Fruit fly (Drosophila melanogaster): ENCODE measurements around the gene DCX-EMAP.

Gene DCX-EMAP

DNA sequence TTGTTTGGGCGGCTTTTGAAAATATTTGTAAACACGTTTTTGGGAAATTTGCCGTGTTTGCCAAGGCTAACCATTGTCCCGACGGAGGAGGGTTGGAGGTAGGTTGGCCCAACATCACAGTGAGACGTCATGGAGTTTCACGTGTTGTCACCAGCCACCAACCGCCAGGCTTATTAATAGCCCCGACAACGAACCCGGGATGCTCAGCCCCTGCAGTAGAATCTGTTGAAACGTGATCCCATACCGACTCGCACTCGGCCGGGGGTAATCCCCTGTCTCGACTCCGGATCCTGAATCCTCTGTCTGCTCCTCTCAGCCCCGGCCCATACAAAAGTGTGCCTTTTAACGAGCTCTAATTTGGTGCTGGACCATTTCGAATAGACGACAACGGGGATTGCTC lies 56.9 kb downstream of the DCX-EMAP start:
- TF ChIP-seq psq (optimal IDR thresholded peaks at IDR 0.05) (no peak), CG8478 (optimal IDR thresholded peaks at IDR 0.05) (no peak), EcR (GFP tag; optimal IDR thresholded peaks at IDR 0.05) (no peak), pan (optimal IDR thresholded peaks at IDR 0.05) (no peak), usp (GFP tag; optimal IDR thresholded peaks at IDR 0.05) (no peak), Dll (optimal IDR thresholded peaks at IDR 0.05) (no peak)

DNA sequence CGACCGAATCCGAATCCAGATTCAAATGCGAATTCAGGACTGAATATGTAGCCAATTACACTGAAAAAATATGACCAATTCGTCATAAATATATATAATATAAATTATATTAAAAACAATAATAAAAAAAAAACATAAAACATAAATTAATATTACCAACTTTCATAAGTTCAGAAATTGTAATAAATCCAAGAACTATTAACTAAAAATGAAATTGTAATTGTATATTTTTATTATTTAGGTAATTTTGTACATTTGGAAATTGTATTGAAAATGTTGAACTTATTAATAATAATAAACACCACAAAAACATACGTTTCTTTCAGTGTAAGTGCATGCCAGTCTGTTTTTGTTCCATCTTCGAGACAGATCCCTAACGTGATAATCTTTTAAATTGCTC lies 57.4 kb downstream of the DCX-EMAP start:
- TF ChIP-seq pan (optimal IDR thresholded peaks at IDR 0.05) (no peak), Dll (optimal IDR thresholded peaks at IDR 0.05) (no peak), EcR (GFP tag; optimal IDR thresholded peaks at IDR 0.05) (no peak), CG8478 (optimal IDR thresholded peaks at IDR 0.05) (no peak)

DNA sequence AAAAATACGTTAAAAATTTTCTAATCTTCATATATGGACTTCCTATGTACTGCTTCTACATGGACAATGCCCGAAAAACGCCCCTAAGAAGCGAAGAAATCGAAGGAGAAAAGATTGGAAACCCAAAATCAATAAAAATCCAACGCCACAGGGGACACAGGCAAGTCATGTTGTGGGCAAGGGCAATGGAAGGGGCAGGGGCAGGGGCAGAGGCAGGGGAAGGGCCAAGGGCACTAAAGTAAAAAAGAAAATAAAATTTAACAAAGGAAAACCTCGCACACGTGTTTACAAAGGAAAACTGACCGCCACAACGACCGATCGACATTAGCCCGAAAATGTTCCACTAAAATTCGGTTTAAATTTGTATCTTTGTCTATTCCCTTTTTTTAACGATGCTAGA lies 59.1 kb downstream of the DCX-EMAP start:
- no peak for TF ChIP-seq EcR (GFP tag; optimal IDR thresholded peaks at IDR 0.05)

DNA sequence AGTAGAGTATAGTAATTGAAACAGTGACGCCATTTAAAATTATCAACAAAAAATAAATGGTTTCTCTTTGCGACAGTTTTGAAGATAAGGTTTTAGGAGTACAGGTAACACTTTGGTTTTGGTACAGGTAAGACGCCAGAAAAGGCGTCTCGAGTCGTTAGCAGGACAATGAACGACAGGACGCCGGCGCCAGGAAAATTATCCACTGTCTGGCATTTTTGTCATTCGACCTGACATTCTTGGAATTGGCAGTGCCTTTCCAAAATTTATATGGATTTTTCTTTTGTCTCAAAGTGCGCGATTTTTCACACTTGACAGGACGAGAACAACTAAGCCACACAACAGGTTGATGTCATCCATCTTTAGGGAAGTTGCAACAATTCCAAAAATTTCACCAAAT lies 61.3 kb downstream of the DCX-EMAP start:
- TF ChIP-seq Dll (optimal IDR thresholded peaks at IDR 0.05) (no peak), psq (optimal IDR thresholded peaks at IDR 0.05) (no peak), usp (GFP tag; optimal IDR thresholded peaks at IDR 0.05) (no peak), EcR (GFP tag; optimal IDR thresholded peaks at IDR 0.05) (no peak), CG8478 (optimal IDR thresholded peaks at IDR 0.05) (no peak), pan (optimal IDR thresholded peaks at IDR 0.05) (no peak)

DNA sequence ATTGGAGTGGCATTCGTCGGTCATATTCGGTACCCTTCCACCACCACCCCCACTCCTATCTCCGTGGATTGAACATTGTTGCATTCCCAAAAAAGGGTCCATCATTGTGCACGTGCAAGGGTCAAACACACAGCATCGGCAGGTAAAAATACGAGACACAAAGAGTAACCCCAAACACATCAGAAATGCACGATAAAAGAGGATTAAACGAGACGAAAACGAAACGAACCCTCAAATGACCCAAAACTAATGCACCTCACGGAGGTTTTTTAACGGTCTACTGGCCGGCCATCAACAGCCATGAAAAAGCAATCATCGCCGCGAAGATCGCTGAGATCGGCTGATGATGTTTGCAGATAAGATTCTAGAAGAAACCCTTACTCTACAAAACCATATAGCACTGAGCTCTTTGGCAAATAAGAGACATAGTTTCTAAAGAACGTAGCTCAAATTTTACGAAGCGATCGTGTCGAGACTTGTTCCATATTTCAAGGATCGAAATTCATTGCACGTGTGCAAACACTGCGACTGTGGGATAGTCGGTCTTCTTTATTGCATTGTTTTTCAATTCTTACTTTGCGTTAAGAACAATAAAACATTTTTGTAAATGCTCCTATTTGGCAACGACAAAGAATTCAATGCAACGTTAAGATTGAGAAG lies 62.7 kb downstream of the DCX-EMAP start:
- TF ChIP-seq Dll (optimal IDR thresholded peaks at IDR 0.05) (no peak), EcR (GFP tag; optimal IDR thresholded peaks at IDR 0.05) (no peak), pan (optimal IDR thresholded peaks at IDR 0.05) (no peak), psq (optimal IDR thresholded peaks at IDR 0.05) (no peak), usp (GFP tag; optimal IDR thresholded peaks at IDR 0.05) (no peak), CG8478 (optimal IDR thresholded peaks at IDR 0.05) (no peak)

DNA sequence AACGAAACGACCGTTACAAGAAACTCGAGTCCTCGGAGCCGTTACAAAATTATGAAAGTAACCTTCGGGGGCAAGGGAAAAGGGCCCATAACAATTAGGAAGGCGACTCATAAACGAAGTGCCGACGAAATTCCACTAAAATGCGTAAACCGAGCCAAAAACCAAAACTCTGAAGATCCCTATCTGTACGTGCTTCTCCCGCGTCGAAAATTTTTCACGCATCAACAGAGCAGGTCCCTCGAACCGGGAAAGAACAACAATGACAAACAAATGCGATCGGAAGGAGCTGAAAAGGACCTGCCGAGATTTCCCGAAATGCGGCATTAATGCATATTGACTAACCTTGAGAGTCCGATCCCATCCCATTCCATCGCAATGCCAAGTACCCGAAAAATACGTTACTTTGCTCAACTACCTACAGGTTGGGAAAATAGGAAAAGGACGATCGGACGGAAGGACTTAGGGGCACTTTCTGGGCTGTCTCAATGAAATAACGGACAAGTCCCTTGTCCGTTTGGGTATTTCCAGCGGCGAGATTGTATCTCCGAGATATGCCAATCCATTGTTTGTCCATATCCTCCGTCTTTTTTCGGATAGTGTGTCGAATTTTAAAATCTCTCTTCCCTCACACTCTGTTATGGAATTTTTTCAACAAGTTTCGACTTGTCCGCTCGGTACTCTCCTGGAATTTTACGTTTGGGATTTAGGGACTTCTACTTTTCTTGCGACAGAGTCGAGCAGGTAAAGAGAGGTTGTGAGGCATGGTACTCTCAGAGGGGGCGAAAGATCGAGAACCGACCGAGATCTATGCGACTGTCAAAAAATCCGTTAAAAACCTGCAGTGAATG lies 64.3 kb downstream of the DCX-EMAP start:
- TF ChIP-seq usp (GFP tag; optimal IDR thresholded peaks at IDR 0.05) (no peak), pan (optimal IDR thresholded peaks at IDR 0.05) (no peak), CG8478 (optimal IDR thresholded peaks at IDR 0.05) (no peak), psq (optimal IDR thresholded peaks at IDR 0.05) (no peak), Dll (optimal IDR thresholded peaks at IDR 0.05) (no peak), EcR (GFP tag; optimal IDR thresholded peaks at IDR 0.05) (no peak)

DNA sequence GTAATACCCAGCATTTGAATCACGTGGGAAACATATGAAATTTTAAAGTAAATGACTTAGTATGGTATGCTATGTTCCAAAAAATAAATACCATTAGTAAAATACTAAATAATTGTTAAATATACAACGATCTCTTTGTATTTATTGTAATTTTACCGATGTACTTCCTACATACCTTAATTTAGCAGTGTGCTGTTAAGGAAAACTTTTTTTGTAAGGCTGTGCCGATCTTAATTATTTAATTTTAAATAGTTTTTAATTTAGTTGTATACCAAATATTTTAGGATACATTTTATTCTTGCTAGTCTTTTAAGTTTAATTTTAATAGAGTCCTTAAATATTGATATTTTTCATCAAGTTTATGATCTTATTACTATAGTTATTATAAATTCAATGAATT lies 64.9 kb downstream of the DCX-EMAP start:
- no peak for TF ChIP-seq usp (GFP tag; optimal IDR thresholded peaks at IDR 0.05)
- TF ChIP-seq pan (optimal IDR thresholded peaks at IDR 0.05), result peak; percentile 61

DNA sequence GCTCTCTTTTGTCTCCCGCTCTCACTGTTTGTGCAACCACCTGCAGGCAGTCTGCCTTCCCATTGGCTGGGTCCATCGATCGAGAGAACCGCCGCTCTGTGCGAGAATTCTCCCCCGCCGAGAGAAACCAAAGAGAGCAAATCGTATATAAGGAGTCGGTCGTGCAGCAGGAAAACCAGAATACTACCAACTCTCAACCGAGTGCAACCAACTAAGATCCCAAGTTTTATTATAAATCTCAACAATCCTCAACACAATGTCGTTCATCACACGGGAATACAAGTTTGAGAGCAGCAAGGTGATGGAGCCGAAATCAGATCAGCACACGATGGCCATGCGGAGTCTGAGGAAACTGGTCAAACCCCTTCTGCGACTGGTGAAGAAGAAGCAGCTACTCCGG lies 65.6 kb downstream of the DCX-EMAP start, which contains the start of gene Tom:
Gene Tom (plus strand): TSS at position 174 of the 400 bp plus-strand sequence.
- TF ChIP-seq Dll (optimal IDR thresholded peaks at IDR 0.05) (no peak), pan (optimal IDR thresholded peaks at IDR 0.05) (no peak), usp (GFP tag; optimal IDR thresholded peaks at IDR 0.05) (no peak), psq (optimal IDR thresholded peaks at IDR 0.05) (no peak), EcR (GFP tag; optimal IDR thresholded peaks at IDR 0.05) (no peak), CG8478 (optimal IDR thresholded peaks at IDR 0.05) (no peak)

DNA sequence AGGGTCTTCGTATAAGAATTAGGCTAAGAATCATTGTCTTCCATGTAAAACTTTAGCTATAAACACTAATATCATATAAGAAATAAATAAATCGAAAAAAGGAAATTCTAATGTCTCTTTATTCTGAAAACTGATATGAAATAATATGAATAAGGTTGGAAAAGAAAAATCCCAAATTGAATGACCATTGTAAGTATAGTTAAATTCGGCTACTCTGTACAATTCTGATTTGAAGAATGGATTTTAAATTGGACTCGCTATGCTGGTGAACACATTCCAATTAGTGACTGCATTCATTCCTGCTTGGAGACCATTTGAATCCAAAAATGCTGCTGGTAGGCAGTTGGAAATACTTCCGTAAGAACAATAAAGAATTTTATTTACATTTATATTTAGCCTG lies 66.6 kb downstream of the DCX-EMAP start:
- TF ChIP-seq CG8478 (optimal IDR thresholded peaks at IDR 0.05), result no peak
- TF ChIP-seq EcR (GFP tag; optimal IDR thresholded peaks at IDR 0.05), result no peak
- no peak for TF ChIP-seq psq (optimal IDR thresholded peaks at IDR 0.05)
- no peak for TF ChIP-seq Dll (optimal IDR thresholded peaks at IDR 0.05)
- TF ChIP-seq pan (optimal IDR thresholded peaks at IDR 0.05), result no peak
- no peak for TF ChIP-seq usp (GFP tag; optimal IDR thresholded peaks at IDR 0.05)

DNA sequence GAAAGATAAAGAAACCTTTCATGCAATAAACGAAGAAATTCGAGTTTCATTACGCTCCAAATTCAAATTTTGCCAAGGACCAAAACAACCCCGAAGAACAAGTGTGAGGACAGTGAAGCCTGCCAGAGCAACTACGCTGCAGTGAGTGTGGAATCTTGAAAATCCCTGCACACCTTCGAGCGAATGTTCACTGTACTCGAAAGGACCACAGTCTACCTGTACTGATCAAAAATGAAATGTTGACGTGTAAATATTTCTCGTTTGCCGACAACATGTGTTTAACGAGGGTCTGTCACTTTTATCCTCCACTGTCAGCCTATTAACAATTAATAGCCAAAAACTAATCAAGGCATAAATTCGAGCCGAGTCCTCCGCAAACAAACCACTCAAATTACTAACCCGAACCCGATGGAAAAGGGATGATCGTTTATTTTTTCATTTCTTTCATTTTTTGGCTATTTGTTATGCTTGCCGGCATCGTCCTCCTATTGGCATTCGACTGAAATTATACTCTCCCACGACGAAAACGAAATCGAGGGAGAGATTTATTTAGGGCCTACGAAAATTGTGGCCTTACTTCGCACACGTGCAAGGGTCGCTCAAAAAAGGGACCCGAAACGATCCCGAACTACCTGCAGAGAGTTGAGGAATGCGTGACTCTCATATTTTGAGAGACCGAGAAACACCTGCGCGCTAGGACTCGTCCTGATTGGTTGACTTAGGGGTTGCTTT lies 68.5 kb downstream of the DCX-EMAP start:
- TF ChIP-seq usp (GFP tag; optimal IDR thresholded peaks at IDR 0.05) (no peak), pan (optimal IDR thresholded peaks at IDR 0.05) (no peak), Dll (optimal IDR thresholded peaks at IDR 0.05) (no peak), CG8478 (optimal IDR thresholded peaks at IDR 0.05) (no peak), EcR (GFP tag; optimal IDR thresholded peaks at IDR 0.05) (no peak), psq (optimal IDR thresholded peaks at IDR 0.05) (no peak)

DNA sequence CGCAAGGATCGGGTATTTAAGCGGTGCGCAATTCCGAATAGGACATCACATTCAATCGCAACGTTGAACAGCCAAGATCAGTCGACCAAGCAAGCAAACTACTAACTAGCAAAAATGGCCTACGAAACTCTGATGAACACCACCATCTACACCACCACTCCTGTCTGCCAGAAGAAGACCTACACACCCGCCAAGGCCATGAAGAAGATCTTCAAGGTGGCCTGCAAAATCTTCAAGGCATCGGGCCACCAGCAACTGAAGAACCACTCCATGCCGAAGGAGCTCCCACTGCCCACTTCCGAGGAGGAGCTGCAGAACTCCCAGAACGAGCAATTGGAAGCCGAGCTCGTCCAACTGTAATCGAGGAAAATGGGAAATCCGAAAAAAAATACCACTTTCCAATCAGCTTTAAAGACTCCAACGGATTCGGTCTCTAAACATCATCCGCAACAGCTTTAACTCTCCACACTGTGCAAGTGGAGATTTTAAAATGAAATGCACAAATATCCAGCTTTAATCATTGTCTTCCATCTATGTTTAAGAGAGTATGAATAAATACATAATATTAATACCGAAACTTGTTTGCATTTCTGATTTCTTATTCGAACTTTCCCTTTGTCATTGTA lies 69.1 kb downstream of the DCX-EMAP start, which contains the start of gene Brd:
Gene Brd (plus strand): TSS at position 43 of the 626 bp plus-strand sequence.
- no peak for TF ChIP-seq CG8478 (optimal IDR thresholded peaks at IDR 0.05)
- TF ChIP-seq psq (optimal IDR thresholded peaks at IDR 0.05), result no peak

DNA sequence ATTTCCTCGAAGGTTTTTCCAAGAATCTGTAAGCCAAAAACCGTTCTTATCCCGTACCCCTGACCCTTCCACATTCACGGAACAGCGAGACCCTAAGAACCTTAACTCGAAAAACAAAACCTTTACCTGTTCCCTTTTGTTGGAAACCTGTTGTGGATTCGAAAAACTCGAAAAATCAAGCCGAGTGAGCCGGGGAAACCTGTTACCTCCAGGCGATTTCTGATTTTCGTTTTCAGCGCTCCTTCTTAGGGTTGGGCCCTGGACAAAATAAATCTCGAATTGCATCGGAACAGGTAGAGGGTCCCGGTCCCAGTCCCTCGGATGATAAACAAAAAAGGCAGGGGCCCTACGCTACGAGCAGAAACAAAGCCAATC lies 69.6 kb downstream of the DCX-EMAP start:
- TF ChIP-seq EcR (GFP tag; optimal IDR thresholded peaks at IDR 0.05) (no peak), CG8478 (optimal IDR thresholded peaks at IDR 0.05) (no peak), Dll (optimal IDR thresholded peaks at IDR 0.05) (no peak), psq (optimal IDR thresholded peaks at IDR 0.05) (no peak), usp (GFP tag; optimal IDR thresholded peaks at IDR 0.05) (no peak), pan (optimal IDR thresholded peaks at IDR 0.05) (no peak)

All from whole organism.